Worm (Caenorhabditis elegans) whole organism, L2 larva: ENCODE measurements around the gene ZC204.17.
A peak's percentile ranks its signal among the peaks of the same experiment; 100 is the strongest.
"Not testable (repeated sequence)": the region's sequence is repeated elsewhere in the genome, so short reads cannot be mapped to it uniquely, and the experiment has no call there.

Source experiments
- F13H6.1 ChIP-seq: sonication (generic microtip); optimal IDR thresholded peaks from 2 replicates; lab custom pipeline; 2016; ENCODE audit warnings: missing genetic modification characterization, missing compliant biosample characterization
- ZK546.5 ChIP-seq: sonication (generic microtip); optimal IDR thresholded peaks from 2 replicates; lab custom pipeline; 2017; ENCODE audit warnings: missing biosample characterization, missing genetic modification characterization
- aly-2 ChIP-seq: fragments of 150-350 bp; optimal IDR thresholded peaks from 2 replicates; lab custom pipeline; 2014; ENCODE audit warnings: missing biosample characterization, missing genetic modification characterization
- blmp-1 ChIP-seq: sonication (generic microtip); optimal IDR thresholded peaks from 2 replicates; lab custom pipeline; 2017; ENCODE audit warnings: missing genetic modification characterization, mild to moderate bottlenecking, missing compliant biosample characterization, antibody characterized with exemption, moderate library complexity; ENCODE audit not compliant: insufficient read depth
- ceh-16 ChIP-seq: fragments of 150-350 bp; optimal IDR thresholded peaks from 2 replicates; lab custom pipeline; 2014; ENCODE audit warnings: missing biosample characterization, missing genetic modification characterization
- ceh-82 ChIP-seq: fragments of 150-350 bp; optimal IDR thresholded peaks from 2 replicates; lab custom pipeline; 2014; ENCODE audit warnings: missing biosample characterization, missing genetic modification characterization
- crh-2 ChIP-seq: sonication (generic microtip); optimal IDR thresholded peaks from 2 replicates; lab custom pipeline; 2017; ENCODE audit warnings: missing biosample characterization, missing genetic modification characterization
- egl-27 ChIP-seq: sonication (generic microtip); optimal IDR thresholded peaks from 3 replicates; lab custom pipeline; 2017; ENCODE audit warnings: missing biosample characterization, missing genetic modification reagents, missing genetic modification characterization
- elt-1 ChIP-seq: fragments of 150-350 bp; optimal IDR thresholded peaks from 2 replicates; lab custom pipeline; 2014; ENCODE audit warnings: missing biosample characterization, missing genetic modification characterization
- elt-3 ChIP-seq: sonication (generic microtip); optimal IDR thresholded peaks from 2 replicates; lab custom pipeline; 2017; ENCODE audit warnings: missing biosample characterization, missing genetic modification characterization
- fos-1 ChIP-seq: fragments of 150-350 bp; optimal IDR thresholded peaks from 2 replicates; lab custom pipeline; 2014; ENCODE audit warnings: missing biosample characterization, missing genetic modification characterization
- gmeb-1 ChIP-seq: fragments of 150-350 bp; optimal IDR thresholded peaks from 2 replicates; lab custom pipeline; 2014; ENCODE audit warnings: missing biosample characterization, missing genetic modification characterization
- lin-39 ChIP-seq: fragments of 150-350 bp; optimal IDR thresholded peaks from 2 replicates; lab custom pipeline; 2014; ENCODE audit warnings: missing biosample characterization, missing genetic modification reagents, missing genetic modification characterization
- lsy-2 ChIP-seq, 2 experiments: fragments of 150-350 bp in 1 of 2; sonication (generic microtip) in 1 of 2; optimal IDR thresholded peaks; 2 replicates each; lab custom pipeline; 2014 to 2017; ENCODE audit warnings: missing biosample characterization in 2 of 2, missing genetic modification characterization in 2 of 2
- mab-5 ChIP-seq: fragments of 150-350 bp; optimal IDR thresholded peaks from 2 replicates; lab custom pipeline; 2014; ENCODE audit warnings: missing biosample characterization, missing genetic modification characterization
- mbf-1 ChIP-seq: sonication (generic microtip); optimal IDR thresholded peaks from 2 replicates; lab custom pipeline; 2017; ENCODE audit warnings: missing biosample characterization, missing genetic modification characterization
- nhr-12 ChIP-seq: fragments of 150-350 bp; optimal IDR thresholded peaks from 2 replicates; lab custom pipeline; 2014; ENCODE audit warnings: missing biosample characterization, missing genetic modification characterization
- nhr-129 ChIP-seq: fragments of 150-350 bp; optimal IDR thresholded peaks from 2 replicates; lab custom pipeline; 2014; ENCODE audit warnings: missing biosample characterization, missing genetic modification characterization
- nhr-6 ChIP-seq: fragments of 150-350 bp; optimal IDR thresholded peaks from 2 replicates; lab custom pipeline; 2014; ENCODE audit warnings: missing biosample characterization, missing genetic modification characterization
- nhr-77 ChIP-seq: fragments of 150-350 bp; optimal IDR thresholded peaks from 2 replicates; lab custom pipeline; 2014; ENCODE audit warnings: missing biosample characterization, missing genetic modification characterization
- sem-4 ChIP-seq: fragments of 150-350 bp; optimal IDR thresholded peaks from 2 replicates; lab custom pipeline; 2014; ENCODE audit warnings: missing biosample characterization, missing genetic modification reagents, missing genetic modification characterization
- sma-9 ChIP-seq, 2 experiments: fragments of 150-350 bp in 1 of 2; sonication (generic microtip) in 1 of 2; optimal IDR thresholded peaks; 2 replicates each; lab custom pipeline; 2014 to 2016; ENCODE audit warnings: missing genetic modification characterization in 2 of 2, mild to moderate bottlenecking in 1 of 2, missing biosample characterization in 1 of 2, missing compliant biosample characterization in 1 of 2, missing genetic modification reagents in 1 of 2, moderate library complexity in 1 of 2
- snpc-4 ChIP-seq: fragments of 150-350 bp; optimal IDR thresholded peaks from 2 replicates; lab custom pipeline; 2014; ENCODE audit warnings: missing biosample characterization, missing genetic modification characterization
- unc-39 ChIP-seq: fragments of 150-350 bp; optimal IDR thresholded peaks from 2 replicates; lab custom pipeline; 2014; ENCODE audit warnings: missing biosample characterization, missing genetic modification characterization
- unc-55 ChIP-seq: fragments of 150-350 bp; sonication (generic microtip); optimal IDR thresholded peaks from 3 replicates; lab custom pipeline; 2014; ENCODE audit warnings: missing biosample characterization, missing genetic modification reagents, missing genetic modification characterization
- unc-62 ChIP-seq: fragments of 150-350 bp; optimal IDR thresholded peaks from 2 replicates; lab custom pipeline; 2014; ENCODE audit warnings: missing biosample characterization, missing genetic modification reagents, missing genetic modification characterization
- zag-1 ChIP-seq: fragments of 150-350 bp; optimal IDR thresholded peaks from 2 replicates; lab custom pipeline; 2014; ENCODE audit warnings: missing biosample characterization, missing genetic modification characterization
- ztf-1 ChIP-seq: fragments of 200-800 bp; sonication (Bioruptor generic); conservative IDR thresholded peaks from 2 replicates; pipeline ENCODE4 v1.3.6; 2022; ENCODE audit warnings: missing genetic modification characterization, missing compliant biosample characterization
- ztf-11 ChIP-seq: sonication (generic microtip); optimal IDR thresholded peaks from 2 replicates; lab custom pipeline; 2017; ENCODE audit warnings: missing biosample characterization, missing genetic modification characterization

The ZC204.17 gene

DNA sequence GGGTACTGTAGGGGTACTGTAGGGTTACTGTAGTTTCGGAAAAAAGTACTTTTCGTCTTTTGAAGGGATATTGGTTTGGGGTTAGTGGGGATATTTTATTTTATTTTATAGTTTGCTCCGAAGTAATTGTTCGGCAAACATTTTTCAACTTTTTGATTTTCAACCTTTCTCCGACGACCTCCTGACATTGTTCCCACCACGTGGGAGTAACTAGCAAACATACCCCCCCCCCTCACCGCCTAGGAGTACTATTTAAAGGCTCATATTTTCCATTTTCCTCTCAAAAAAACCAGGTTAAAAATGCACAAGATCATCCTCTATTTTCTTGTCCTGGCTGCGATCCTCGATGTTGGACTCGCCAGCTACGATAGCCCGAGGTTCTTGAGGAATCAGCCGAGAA, 19.9 kb upstream of the ZC204.17 start, which contains the start of gene srlf-29:
Gene srlf-29 (plus strand): TSS at position 301 of the 400 bp plus-strand sequence.
- TF ChIP-seq gmeb-1 = no peak
- TF ChIP-seq unc-55 (GFP tag; lab: Kevin White, UChicago) = no peak
- TF ChIP-seq nhr-12 (tag; lab: Kevin White, UChicago) = no peak
- no peak for TF ChIP-seq aly-2 (tag; lab: Kevin White, UChicago)
- TF ChIP-seq sem-4 (tag; lab: Kevin White, UChicago) = no peak
- TF ChIP-seq ceh-16 (tag; lab: Kevin White, UChicago) = no peak
- no peak for TF ChIP-seq nhr-129 (tag; lab: Kevin White, UChicago)

DNA sequence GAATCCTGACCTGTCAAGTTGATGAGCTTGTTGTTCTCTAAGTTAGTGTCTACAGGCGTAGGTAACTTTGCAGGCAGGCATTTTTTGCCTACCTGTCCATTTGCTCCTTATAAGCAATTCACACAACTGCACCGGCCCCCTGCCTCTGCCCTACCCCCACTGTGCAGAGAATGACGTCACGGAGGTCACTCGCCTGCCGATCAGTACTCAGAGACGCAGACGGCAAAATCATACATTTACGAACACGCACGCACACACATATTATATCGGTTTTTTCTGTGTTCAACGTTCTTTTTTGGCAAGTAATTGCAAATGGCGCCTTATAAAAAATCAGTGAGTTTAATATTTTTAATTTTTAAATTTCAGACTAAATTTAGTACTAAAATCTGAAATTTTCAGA, 17.4 kb upstream of the ZC204.17 start, which contains the start of gene duxl-1:
Gene duxl-1 (plus strand): TSS at position 184 of the 400 bp plus-strand sequence.
- TF ChIP-seq unc-55 (GFP tag; lab: Kevin White, UChicago) = peak; percentile 24
- peak; percentile 52 for TF ChIP-seq sma-9 (GFP tag; optimal IDR thresholded peaks at IDR 0.05; lab: Kevin White, UChicago)
- no peak for TF ChIP-seq sma-9 (tag; optimal IDR thresholded peaks at IDR 0.05; lab: Kevin White, UChicago)
- TF ChIP-seq ZK546.5 (tag; lab: Kevin White, UChicago) = no peak
- TF ChIP-seq sem-4 (tag; lab: Kevin White, UChicago) = no peak
- peak; percentile 49 for TF ChIP-seq fos-1 (tag; lab: Kevin White, UChicago)
- TF ChIP-seq crh-2 (tag; lab: Kevin White, UChicago) = no peak
- TF ChIP-seq F13H6.1 (tag; lab: Kevin White, UChicago) = peak; percentile 74
- no peak for TF ChIP-seq ceh-82 (tag; lab: Kevin White, UChicago)
- TF ChIP-seq ztf-11 = no peak
- TF ChIP-seq nhr-129 (tag; lab: Kevin White, UChicago) = peak; percentile 11
- TF ChIP-seq, all 48 proteins: peak for 5

DNA sequence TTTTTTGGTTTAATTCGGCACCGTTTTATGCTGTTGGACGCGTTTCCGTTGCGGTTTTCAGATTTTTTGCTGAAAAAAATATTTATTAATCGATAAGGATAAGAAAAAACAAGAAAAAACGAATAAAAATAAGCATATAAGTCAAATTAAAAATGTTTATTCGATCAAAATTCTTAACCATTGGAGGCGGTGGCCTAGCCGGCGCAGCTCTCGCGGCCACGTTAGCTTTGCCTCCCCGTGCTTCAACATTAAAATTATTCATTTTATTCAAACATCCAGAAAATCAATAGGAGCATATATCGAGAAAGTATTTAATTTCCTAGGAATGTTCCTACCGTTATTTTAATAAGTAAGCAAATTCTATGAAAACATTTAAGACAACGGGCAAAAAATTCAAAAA, 16.8 kb upstream of the ZC204.17 start, which contains the start of gene ZC204.14:
Gene ZC204.14 (minus strand): TSS at position 69 of the 400 bp plus-strand sequence.
- TF ChIP-seq mab-5 (tag; lab: Kevin White, UChicago) (no peak), lsy-2 (tag; optimal IDR thresholded peaks at IDR 0.05; lab: Kevin White, UChicago) (peak in 1 of 2 experiments; percentile 41)

DNA sequence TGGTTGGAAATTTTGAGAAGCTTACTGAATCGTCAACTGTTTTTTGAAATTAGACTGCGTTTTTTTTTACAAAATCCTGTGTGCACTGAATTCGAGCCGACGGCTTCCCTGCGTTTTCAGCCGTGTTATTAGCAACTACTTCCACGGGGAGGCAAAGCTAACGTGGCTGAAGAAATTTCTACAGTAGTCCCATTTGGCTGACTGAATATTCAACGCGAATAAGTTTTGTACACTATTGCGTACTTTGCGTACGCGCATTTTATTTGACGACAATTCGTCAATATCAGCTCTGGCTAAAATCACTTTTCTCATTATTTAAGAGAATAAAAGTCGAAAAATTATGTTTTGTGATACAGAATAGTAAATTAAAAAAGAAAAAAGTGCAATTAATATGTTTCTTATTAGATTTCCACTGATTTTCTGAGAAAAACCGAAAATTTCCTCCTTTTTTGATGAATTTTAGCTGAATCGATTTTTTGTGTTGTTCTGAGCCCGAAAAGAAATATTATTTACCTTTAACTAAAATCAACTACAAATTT, 15.3 kb upstream of the ZC204.17 start:
- peak in 1 of 2 experiments; percentile 33 for TF ChIP-seq lsy-2 (tag; optimal IDR thresholded peaks at IDR 0.05; lab: Kevin White, UChicago)

DNA sequence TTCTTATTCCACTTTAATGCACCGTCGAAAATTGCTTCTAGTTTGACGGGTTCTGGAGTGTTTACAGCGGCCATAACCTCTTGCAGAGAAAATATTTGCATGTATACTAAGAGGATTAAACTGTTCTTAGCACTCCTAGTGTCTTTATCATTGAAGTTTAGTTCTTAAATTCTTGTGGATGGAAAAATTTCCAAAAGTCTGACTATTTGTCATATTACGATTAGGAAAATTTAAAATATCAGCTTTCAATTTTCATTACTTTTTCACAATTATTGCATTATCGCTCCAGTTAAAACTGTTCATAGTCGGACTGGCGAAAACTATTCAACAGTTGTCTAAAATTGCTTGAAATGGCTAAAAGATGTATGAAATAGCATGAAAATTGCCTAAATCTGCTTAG, 14.8 kb upstream of the ZC204.17 start, which contains the start of gene ZC204.13:
Gene ZC204.13 (minus strand): TSS at position 101 of the 400 bp plus-strand sequence.
- TF ChIP-seq F13H6.1 (tag; lab: Kevin White, UChicago); nhr-12 (tag; lab: Kevin White, UChicago); ztf-1 (GFP tag; lab: Robert Waterston, UW): not testable (repeated sequence)
- TF ChIP-seq, all 48 proteins: peak for 0; not testable (repeated sequence) for 48

ce11 chrII:1659729-1660128, 13.6 kb upstream of the ZC204.17 start:
- TF ChIP-seq fos-1 (tag; lab: Kevin White, UChicago) = peak; percentile 21

- TF ChIP-seq mbf-1 (tag; lab: Kevin White, UChicago) = no peak
- no peak for TF ChIP-seq ztf-1 (GFP tag; lab: Robert Waterston, UW)
- no peak for TF ChIP-seq unc-62 (GFP tag; lab: Kevin White, UChicago)
- no peak for TF ChIP-seq snpc-4
- TF ChIP-seq nhr-6 = no peak
- no peak for TF ChIP-seq nhr-77 (tag; lab: Kevin White, UChicago)
These were observed 11.1 kb upstream of the ZC204.17 start, which contains the start of gene ZC204.12 for ce11 chrII:1657202-1657601. TSS of gene ZC204.12 (minus strand) at chrII:1657302.

DNA sequence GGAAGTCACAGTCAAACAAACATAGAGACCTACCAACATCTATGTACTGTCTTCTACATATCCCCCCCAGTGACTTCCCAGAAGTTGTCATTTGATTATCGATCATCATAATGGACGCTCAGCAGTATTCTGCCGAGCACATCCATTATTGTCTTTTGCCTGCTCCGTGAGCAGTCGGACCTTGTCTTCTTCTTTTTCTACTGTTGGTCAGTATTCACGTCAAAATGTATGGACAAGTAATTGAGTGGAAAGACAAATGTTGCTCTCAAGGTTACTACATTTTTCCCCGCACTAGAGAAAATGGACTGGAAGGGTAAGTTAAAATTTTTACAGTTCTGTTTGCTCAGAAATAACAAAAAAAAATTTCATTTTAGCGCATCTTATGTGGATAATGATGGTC, 8.8 kb upstream of the ZC204.17 start, which contains the start of gene btb-12:
Gene btb-12 (plus strand): TSS at position 301 of the 400 bp plus-strand sequence.
- no peak for TF ChIP-seq blmp-1 (tag; lab: Kevin White, UChicago)
- no peak for TF ChIP-seq gmeb-1
- no peak for TF ChIP-seq egl-27 (tag; lab: Kevin White, UChicago)
- TF ChIP-seq elt-3 (tag; lab: Kevin White, UChicago) = no peak
- no peak for TF ChIP-seq ZK546.5 (tag; lab: Kevin White, UChicago)
- TF ChIP-seq unc-39 (tag; lab: Kevin White, UChicago) = no peak
- TF ChIP-seq elt-1 = no peak
- TF ChIP-seq sma-9 (GFP tag; optimal IDR thresholded peaks at IDR 0.05; lab: Kevin White, UChicago) = no peak
- no peak for TF ChIP-seq sma-9 (tag; optimal IDR thresholded peaks at IDR 0.05; lab: Kevin White, UChicago)
- TF ChIP-seq zag-1 (tag; lab: Kevin White, UChicago) = no peak
- TF ChIP-seq lin-39 = no peak
- TF ChIP-seq unc-55 (GFP tag; lab: Kevin White, UChicago) = no peak
- TF ChIP-seq ztf-11 = no peak
